Worm (Caenorhabditis elegans): ENCODE measurements around the gene col-9.

- TF ChIP-seq flt-1 (GFP tag; IDR thresholded peaks at IDR 0.05) = no peak
- no peak for TF ChIP-seq F13C5.2 (tag; optimal IDR thresholded peaks at IDR 0.05)
- TF ChIP-seq ama-1 (optimal IDR thresholded peaks at IDR 0.05) = no peak
- TF ChIP-seq ceh-13 (GFP tag; optimal IDR thresholded peaks at IDR 0.05) = no peak
- no peak for TF ChIP-seq ets-7 (tag; optimal IDR thresholded peaks at IDR 0.05)
- no peak for TF ChIP-seq sea-1 (GFP tag; conservative IDR thresholded peaks at IDR 0.05)
- TF ChIP-seq B0310.2 (tag; optimal IDR thresholded peaks at IDR 0.05) = no peak
- no peak for TF ChIP-seq tbx-37 (GFP tag; conservative IDR thresholded peaks at IDR 0.05)
- no peak for TF ChIP-seq tbx-11 (GFP tag; IDR thresholded peaks at IDR 0.05)
- no peak for TF ChIP-seq pes-1 (GFP tag; IDR thresholded peaks at IDR 0.05)
- no peak for TF ChIP-seq hnd-1 (tag; optimal IDR thresholded peaks at IDR 0.05)
- no peak for TF ChIP-seq hmbx-1 (tag; optimal IDR thresholded peaks at IDR 0.05)
Observed at ce11 chrX:13581820-13582219, 8.0 kb upstream of the col-9 start, which contains the start of gene F54B11.10.
